Worm (Caenorhabditis elegans) whole organism, mixed stage, embryonic: Measurements from ENCODE around the gene T09A12.1.

Experiments used
- M03D4.4 ChIP-seq: sonication (generic microtip); optimal IDR thresholded peaks from 2 replicates; lab custom pipeline; 2017; ENCODE audit warnings: mild to moderate bottlenecking, missing genetic modification characterization, missing compliant biosample characterization
- bed-3 ChIP-seq: fragments of 200-800 bp; sonication (Bioruptor generic); optimal IDR thresholded peaks from 3 replicates; lab custom pipeline; 2018; ENCODE audit warnings: mild to moderate bottlenecking, missing genetic modification characterization, moderate library complexity, missing compliant biosample characterization
- blmp-1 ChIP-seq: fragments of 150-350 bp; optimal IDR thresholded peaks from 2 replicates; lab custom pipeline; 2014; ENCODE audit warnings: missing biosample characterization, missing genetic modification characterization
- ceh-39 ChIP-seq: fragments of 150-350 bp; optimal IDR thresholded peaks from 2 replicates; lab custom pipeline; 2014; ENCODE audit warnings: missing biosample characterization, missing genetic modification characterization
- ceh-43 ChIP-seq: fragments of 200-800 bp; sonication (Bioruptor generic); optimal IDR thresholded peaks from 2 replicates; lab custom pipeline; 2018; ENCODE audit warnings: mild to moderate bottlenecking, missing genetic modification characterization, moderate library complexity, missing compliant biosample characterization
- ceh-83 ChIP-seq: fragments of 200-800 bp; sonication (Bioruptor generic); optimal IDR thresholded peaks from 2 replicates; lab custom pipeline; 2018; ENCODE audit warnings: mild to moderate bottlenecking, missing genetic modification characterization, missing compliant biosample characterization
- ces-1 ChIP-seq: fragments of 150-350 bp; optimal IDR thresholded peaks from 2 replicates; lab custom pipeline; 2014; ENCODE audit warnings: missing biosample characterization, missing genetic modification reagents, missing genetic modification characterization
- cnd-1 ChIP-seq: fragments of 200-800 bp; sonication (Bioruptor generic); optimal IDR thresholded peaks from 2 replicates; lab custom pipeline; 2018; ENCODE audit warnings: mild to moderate bottlenecking, missing genetic modification characterization, missing compliant biosample characterization
- drap-1 ChIP-seq: fragments of 200-800 bp; sonication (Bioruptor generic); optimal IDR thresholded peaks from 3 replicates; lab custom pipeline; 2018; ENCODE audit warnings: mild to moderate bottlenecking, missing genetic modification characterization, missing compliant biosample characterization
- elt-1 ChIP-seq: sonication (generic microtip); optimal IDR thresholded peaks from 2 replicates; lab custom pipeline; 2017; ENCODE audit warnings: missing genetic modification characterization, mild to moderate bottlenecking, missing compliant biosample characterization, antibody characterized with exemption, moderate library complexity, borderline replicate concordance; ENCODE audit not compliant: insufficient read depth
- elt-3 ChIP-seq: fragments of 150-350 bp; optimal IDR thresholded peaks from 2 replicates; lab custom pipeline; 2014; ENCODE audit warnings: missing biosample characterization, missing genetic modification characterization
- flh-1 ChIP-seq: fragments of 200-800 bp; sonication (Bioruptor generic); optimal IDR thresholded peaks from 2 replicates; lab custom pipeline; 2018; ENCODE audit warnings: mild to moderate bottlenecking, missing genetic modification characterization, moderate library complexity, missing compliant biosample characterization
- ham-2 ChIP-seq: fragments of 200-800 bp; sonication (Bioruptor generic); optimal IDR thresholded peaks from 2 replicates; lab custom pipeline; 2018; ENCODE audit warnings: mild to moderate bottlenecking, missing genetic modification characterization, missing compliant biosample characterization
- hlh-1 ChIP-seq: fragments of 150-350 bp; optimal IDR thresholded peaks from 2 replicates; lab custom pipeline; 2014; ENCODE audit warnings: missing biosample characterization, missing genetic modification reagents, missing genetic modification characterization
- lin-13 ChIP-seq: fragments of 150-350 bp; optimal IDR thresholded peaks from 2 replicates; lab custom pipeline; 2014; ENCODE audit warnings: missing biosample characterization, missing genetic modification characterization
- lin-32 ChIP-seq: fragments of 200-800 bp; sonication (Bioruptor generic); optimal IDR thresholded peaks from 2 replicates; lab custom pipeline; 2018; ENCODE audit warnings: mild to moderate bottlenecking, missing genetic modification characterization, missing compliant biosample characterization
- lsy-2 ChIP-seq: fragments of 150-350 bp; optimal IDR thresholded peaks from 2 replicates; lab custom pipeline; 2014; ENCODE audit warnings: missing biosample characterization, missing genetic modification characterization
- mep-1 ChIP-seq: fragments of 150-350 bp; optimal IDR thresholded peaks from 2 replicates; lab custom pipeline; 2017; ENCODE audit warnings: missing biosample characterization, missing genetic modification reagents, missing genetic modification characterization, inconsistent platforms
- mls-2 ChIP-seq: sonication (generic microtip); optimal IDR thresholded peaks from 2 replicates; lab custom pipeline; 2016; ENCODE audit warnings: mild to moderate bottlenecking, missing genetic modification characterization, moderate library complexity, missing compliant biosample characterization
- nhr-12 ChIP-seq: fragments of 150-350 bp; optimal IDR thresholded peaks from 2 replicates; lab custom pipeline; 2014; ENCODE audit warnings: missing biosample characterization, missing genetic modification characterization
- nhr-2 ChIP-seq: fragments of 150-350 bp; optimal IDR thresholded peaks from 2 replicates; lab custom pipeline; 2014; ENCODE audit warnings: missing biosample characterization, missing genetic modification characterization
- nhr-237 ChIP-seq: fragments of 150-350 bp; optimal IDR thresholded peaks from 2 replicates; lab custom pipeline; 2014; ENCODE audit warnings: missing biosample characterization, missing genetic modification characterization
- nhr-28 ChIP-seq: fragments of 150-350 bp; optimal IDR thresholded peaks from 2 replicates; lab custom pipeline; 2014; ENCODE audit warnings: missing biosample characterization, missing genetic modification characterization
- nhr-76 ChIP-seq: sonication (generic microtip); optimal IDR thresholded peaks from 2 replicates; lab custom pipeline; 2017; ENCODE audit warnings: missing biosample characterization, missing genetic modification characterization
- pha-4 ChIP-seq: fragments of 150-350 bp; optimal IDR thresholded peaks from 2 replicates; lab custom pipeline; 2018; ENCODE audit warnings: missing biosample characterization, missing genetic modification reagents, missing genetic modification characterization
- sem-2 ChIP-seq: fragments of 200-800 bp; sonication (Bioruptor generic); optimal IDR thresholded peaks from 2 replicates; lab custom pipeline; 2018; ENCODE audit warnings: mild to moderate bottlenecking, missing genetic modification characterization, missing compliant biosample characterization
- snpc-4 ChIP-seq: fragments of 150-350 bp; optimal IDR thresholded peaks from 2 replicates; lab custom pipeline; 2014; ENCODE audit warnings: missing biosample characterization, missing genetic modification characterization
- sptf-1 ChIP-seq: sonication (generic microtip); optimal IDR thresholded peaks from 2 replicates; lab custom pipeline; 2017; ENCODE audit warnings: mild to moderate bottlenecking, missing genetic modification characterization, moderate library complexity, missing compliant biosample characterization
- unc-120 ChIP-seq: sonication (generic microtip); optimal IDR thresholded peaks from 2 replicates; lab custom pipeline; 2017; ENCODE audit warnings: missing genetic modification characterization, missing compliant biosample characterization; ENCODE audit not compliant: poor library complexity, severe bottlenecking
- unc-62 ChIP-seq: fragments of 150-350 bp; optimal IDR thresholded peaks from 2 replicates; lab custom pipeline; 2014; ENCODE audit warnings: missing biosample characterization, missing genetic modification reagents, missing genetic modification characterization
- zip-8 ChIP-seq: fragments of 150-350 bp; optimal IDR thresholded peaks from 2 replicates; lab custom pipeline; 2014; ENCODE audit warnings: missing biosample characterization, missing genetic modification characterization
- ztf-11 ChIP-seq: fragments of 150-350 bp; optimal IDR thresholded peaks from 2 replicates; lab custom pipeline; 2014; ENCODE audit warnings: missing biosample characterization, missing genetic modification characterization

Gene T09A12.1

ce11 chrIV:8203555-8203954 is 40.7 kb upstream of the T09A12.1 start:
- TF ChIP-seq ztf-11 (tag; lab: Kevin White, UChicago) (no peak), sptf-1 (tag; lab: Kevin White, UChicago) (no peak), flh-1 (GFP tag; lab: Kevin White, UChicago) (no peak), pha-4 (no peak), sem-2 (GFP tag; lab: Kevin White, UChicago) (no peak), lin-13 (tag; lab: Kevin White, UChicago) (no peak), bed-3 (no peak), nhr-2 (tag; lab: Kevin White, UChicago) (no peak), nhr-237 (tag; lab: Kevin White, UChicago) (no peak), nhr-12 (tag; lab: Kevin White, UChicago) (no peak), hlh-1 (no peak), elt-3 (tag; lab: Kevin White, UChicago) (no peak), lsy-2 (tag; lab: Kevin White, UChicago) (no peak), nhr-28 (tag; lab: Kevin White, UChicago) (no peak), M03D4.4 (tag; lab: Kevin White, UChicago) (no peak), blmp-1 (tag; lab: Kevin White, UChicago) (no peak)

DNA sequence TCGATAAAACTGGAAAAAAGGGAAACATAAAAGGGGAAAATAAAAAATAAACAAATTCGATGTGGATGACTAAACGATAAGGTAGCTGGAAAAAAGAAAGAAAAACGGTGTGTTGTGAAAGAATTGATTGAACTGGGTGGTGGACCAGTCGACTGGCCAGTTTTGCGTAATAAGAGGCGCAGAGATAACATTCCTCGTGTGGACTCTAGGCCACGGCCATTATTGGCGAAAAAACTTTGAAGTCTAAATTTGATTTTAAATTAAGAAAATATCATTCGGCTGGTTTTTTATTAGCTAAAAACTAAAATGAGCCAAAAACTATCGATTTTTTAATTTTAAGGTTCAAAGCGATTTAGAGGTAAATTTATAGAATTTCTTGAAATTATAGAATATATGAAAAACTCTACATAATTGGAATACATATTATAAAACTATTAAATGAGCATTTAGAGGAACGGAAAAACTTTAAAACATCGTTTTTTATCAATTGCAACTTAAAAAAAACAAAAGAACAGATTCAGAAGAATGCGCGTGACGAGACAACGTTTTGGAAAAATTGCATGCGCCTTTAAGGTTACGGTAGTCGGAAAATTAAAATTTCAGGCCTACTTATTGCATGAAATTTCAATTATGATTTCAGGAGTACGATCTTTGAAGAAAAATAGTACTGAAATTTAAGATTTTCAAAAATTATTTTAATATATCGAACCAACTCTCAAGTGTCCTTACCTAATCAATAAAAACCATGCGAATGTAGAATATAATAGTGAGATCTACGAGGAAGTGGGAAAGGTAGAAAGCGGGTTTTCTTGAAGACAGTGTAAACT is 38.7 kb upstream of the T09A12.1 start, which contains the start of gene hgrs-1:
TSS of gene hgrs-1 (minus strand) at position 777 of the 827 bp plus-strand sequence.
- TF ChIP-seq nhr-28 (tag; lab: Kevin White, UChicago) (no peak), mep-1 (tag; lab: Kevin White, UChicago) (peak; percentile 3)

DNA sequence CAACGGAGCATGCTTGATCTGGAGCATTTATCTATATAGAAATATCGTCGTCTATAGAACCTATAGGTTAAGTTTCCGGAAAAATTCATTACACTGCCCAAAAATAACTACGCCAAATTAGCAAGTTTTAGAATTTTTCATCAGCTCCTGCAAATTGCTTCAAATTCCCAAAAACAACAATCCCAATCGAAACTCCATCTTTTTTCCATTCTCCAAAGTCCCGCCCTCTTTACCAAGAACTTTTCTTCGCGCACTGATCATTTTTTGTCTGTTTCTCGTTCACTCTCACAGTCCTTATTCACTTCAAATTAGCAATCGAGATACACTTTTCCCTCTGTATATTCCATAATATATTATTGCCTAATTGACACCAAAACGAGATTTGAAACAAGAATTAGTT is 37.9 kb upstream of the T09A12.1 start, which contains the start of gene svh-1:
TSS of gene svh-1 (plus strand) at position 301 of the 400 bp plus-strand sequence.
- TF ChIP-seq sem-2 (GFP tag; lab: Kevin White, UChicago) (no peak), nhr-28 (tag; lab: Kevin White, UChicago) (no peak), zip-8 (tag; lab: Kevin White, UChicago) (no peak), elt-1 (tag; lab: Kevin White, UChicago) (no peak), flh-1 (GFP tag; lab: Kevin White, UChicago) (no peak), elt-3 (tag; lab: Kevin White, UChicago) (no peak), bed-3 (no peak), unc-62 (no peak), nhr-76 (tag; lab: Kevin White, UChicago) (no peak), sptf-1 (tag; lab: Kevin White, UChicago) (no peak), drap-1 (GFP tag; lab: Kevin White, UChicago) (no peak), unc-120 (no peak), ceh-43 (GFP tag; lab: Kevin White, UChicago) (no peak), M03D4.4 (tag; lab: Kevin White, UChicago) (no peak), pha-4 (no peak), ham-2 (GFP tag; lab: Kevin White, UChicago) (no peak), ceh-39 (tag; lab: Kevin White, UChicago) (no peak), cnd-1 (tag; lab: Kevin White, UChicago) (no peak), lin-32 (GFP tag; lab: Kevin White, UChicago) (no peak), nhr-237 (tag; lab: Kevin White, UChicago) (no peak)
- TF ChIP-seq, all 35 proteins: peak for 0

- TF ChIP-seq cnd-1 (tag; lab: Kevin White, UChicago) (no peak), pha-4 (no peak), lsy-2 (tag; lab: Kevin White, UChicago) (no peak), snpc-4 (no peak), ces-1 (GFP tag; lab: Kevin White, UChicago) (no peak), mep-1 (tag; lab: Kevin White, UChicago) (no peak), ceh-43 (GFP tag; lab: Kevin White, UChicago) (no peak), mls-2 (tag; lab: Kevin White, UChicago) (no peak), ceh-83 (GFP tag; lab: Kevin White, UChicago) (no peak), nhr-28 (tag; lab: Kevin White, UChicago) (no peak), nhr-237 (tag; lab: Kevin White, UChicago) (no peak), nhr-12 (tag; lab: Kevin White, UChicago) (no peak), lin-32 (GFP tag; lab: Kevin White, UChicago) (no peak), M03D4.4 (tag; lab: Kevin White, UChicago) (no peak)
Observed at ce11 chrIV:8208855-8209254, 35.4 kb upstream of the T09A12.1 start.
